Fruit fly (Drosophila melanogaster): ENCODE measurements around the gene CG6149.

CG6149 gene

DNA sequence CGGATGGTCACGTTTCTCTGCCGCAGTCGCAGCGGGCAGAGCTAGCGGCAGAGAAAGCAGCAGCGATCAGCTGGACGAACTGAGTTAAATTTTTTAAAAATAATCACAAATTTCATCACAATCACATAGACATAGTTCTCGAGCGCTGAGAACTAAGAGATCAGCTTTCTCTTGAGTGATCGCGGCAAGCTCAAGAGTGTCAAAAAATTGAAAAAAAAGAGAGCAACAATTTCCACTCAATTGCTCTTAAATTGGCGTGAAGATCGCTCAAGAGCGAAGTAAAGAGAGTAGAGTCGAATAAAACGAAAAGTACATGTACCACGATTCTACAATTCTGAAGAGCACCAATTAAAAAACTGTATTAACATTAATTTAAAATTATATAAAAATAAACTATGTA lies 6.9 kb downstream of the CG6149 start:
- TF ChIP-seq Pif1B (GFP tag; optimal IDR thresholded peaks at IDR 0.05) (peak; percentile 14), CG34367 (tag; optimal IDR thresholded peaks at IDR 0.05) (no peak), rn (GFP tag; IDR thresholded peaks at IDR 0.05) (no peak), Pif1A (GFP tag; optimal IDR thresholded peaks at IDR 0.05) (peak; percentile 4), gl (tag; optimal IDR thresholded peaks at IDR 0.05) (no peak), CG12605 (GFP tag; IDR thresholded peaks at IDR 0.05) (peak; percentile 58)

DNA sequence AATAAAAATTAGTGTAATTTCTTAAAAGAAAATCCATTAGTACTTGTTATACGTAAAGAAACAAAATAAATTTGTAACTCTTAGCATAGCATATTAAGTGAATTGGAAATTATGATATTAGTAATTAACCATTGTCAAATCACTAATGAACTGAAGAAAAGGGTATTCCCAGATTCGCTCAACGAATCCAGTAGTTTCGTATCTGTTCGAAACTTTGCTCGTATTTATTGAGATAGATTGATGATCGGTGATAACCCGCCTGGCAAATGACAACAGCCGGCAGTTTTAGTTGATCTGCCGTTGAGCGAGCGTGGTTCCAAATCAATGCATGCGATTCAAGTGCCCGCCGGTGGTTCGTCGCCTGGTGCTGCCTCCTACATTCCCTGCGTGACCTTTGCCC lies 10.4 kb downstream of the CG6149 start, which contains the start of gene CG7560:
CG7560 (plus strand) TSS at position 301 of the 400 bp plus-strand sequence.
- TF ChIP-seq CG9948 (tag; optimal IDR thresholded peaks at IDR 0.05), result no peak
- no peak for TF ChIP-seq CG15710 (tag; optimal IDR thresholded peaks at IDR 0.05)
- TF ChIP-seq CG17806 (tag; optimal IDR thresholded peaks at IDR 0.05), result no peak

DNA sequence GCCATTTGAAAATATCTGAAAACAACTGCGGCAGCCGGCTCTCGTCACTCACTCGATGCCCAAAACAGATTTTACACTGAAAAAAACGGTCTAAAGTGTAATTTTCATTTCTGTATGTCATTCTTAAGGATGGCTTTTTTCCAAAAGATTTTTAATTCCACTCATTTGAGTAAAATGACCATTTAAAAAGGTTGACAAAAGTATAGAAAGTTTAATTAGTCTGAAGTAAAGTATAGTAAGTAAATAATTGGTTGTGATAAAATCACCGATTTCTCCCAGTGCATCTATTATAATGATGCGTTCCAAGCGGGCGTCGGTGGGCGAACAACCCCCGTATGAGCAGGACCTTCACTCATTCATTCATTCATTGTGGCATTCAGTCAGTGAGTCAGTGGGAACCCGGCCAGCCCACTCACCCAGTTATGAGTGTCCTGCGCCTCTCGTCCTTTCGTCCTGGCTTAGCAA lies 12.9 kb downstream of the CG6149 start:
- TF ChIP-seq CG17806 (tag; optimal IDR thresholded peaks at IDR 0.05) (peak; percentile 18), gl (tag; optimal IDR thresholded peaks at IDR 0.05) (no peak), CG32121 (GFP tag; IDR thresholded peaks at IDR 0.05) (no peak), CG10348 (GFP tag; IDR thresholded peaks at IDR 0.05) (no peak), Pif1A (GFP tag; optimal IDR thresholded peaks at IDR 0.05) (no peak), CG13204 (GFP tag; optimal IDR thresholded peaks at IDR 0.05) (no peak), D1 (tag; optimal IDR thresholded peaks at IDR 0.05) (no peak), CG9948 (tag; optimal IDR thresholded peaks at IDR 0.05) (peak; percentile 3), CG8159 (tag; optimal IDR thresholded peaks at IDR 0.05) (peak; percentile 47), Snoo (tag; optimal IDR thresholded peaks at IDR 0.05) (peak; percentile 15), rn (GFP tag; IDR thresholded peaks at IDR 0.05) (no peak), EcR (GFP tag; optimal IDR thresholded peaks at IDR 0.05) (no peak), CG15710 (tag; optimal IDR thresholded peaks at IDR 0.05) (no peak), CG34367 (tag; optimal IDR thresholded peaks at IDR 0.05) (no peak), Ets98B (GFP tag; IDR thresholded peaks at IDR 0.05) (no peak), CG12605 (GFP tag; IDR thresholded peaks at IDR 0.05) (no peak), CG4496 (GFP tag; IDR thresholded peaks at IDR 0.05) (no peak), CG14655 (GFP tag; optimal IDR thresholded peaks at IDR 0.05) (no peak)

DNA sequence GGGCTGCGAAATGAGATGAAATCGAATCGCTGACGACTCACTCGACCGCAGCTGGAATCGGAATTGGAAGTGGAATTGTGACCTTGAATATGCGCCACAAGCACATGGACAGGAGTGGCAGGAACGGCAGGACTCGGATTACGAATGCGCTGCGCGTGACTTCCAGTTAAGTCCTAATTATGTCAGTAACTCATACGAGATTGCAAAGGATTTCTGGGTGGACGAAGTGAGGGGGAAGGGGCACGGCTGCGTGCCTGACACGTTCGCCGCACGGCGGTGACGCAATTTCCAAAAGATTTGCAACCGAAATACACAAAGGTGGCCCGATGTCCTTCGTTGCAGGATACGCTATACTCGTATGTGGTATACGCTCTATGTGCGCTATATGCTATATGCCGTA lies 13.4 kb downstream of the CG6149 start:
- no peak for TF ChIP-seq Ets98B (GFP tag; IDR thresholded peaks at IDR 0.05)
- TF ChIP-seq CG13204 (GFP tag; optimal IDR thresholded peaks at IDR 0.05), result no peak
- no peak for TF ChIP-seq gl (tag; optimal IDR thresholded peaks at IDR 0.05)
- TF ChIP-seq D1 (tag; optimal IDR thresholded peaks at IDR 0.05), result no peak
- no peak for TF ChIP-seq Pif1B (GFP tag; optimal IDR thresholded peaks at IDR 0.05)
- TF ChIP-seq Snoo (tag; optimal IDR thresholded peaks at IDR 0.05), result no peak
- TF ChIP-seq CG8301 (tag; optimal IDR thresholded peaks at IDR 0.05), result no peak
- no peak for TF ChIP-seq CG14655 (GFP tag; optimal IDR thresholded peaks at IDR 0.05)
- TF ChIP-seq Pif1A (GFP tag; optimal IDR thresholded peaks at IDR 0.05), result no peak
- TF ChIP-seq CG32121 (GFP tag; IDR thresholded peaks at IDR 0.05), result no peak
- no peak for TF ChIP-seq CG17806 (tag; optimal IDR thresholded peaks at IDR 0.05)
- no peak for TF ChIP-seq CG15710 (tag; optimal IDR thresholded peaks at IDR 0.05)
- no peak for TF ChIP-seq CG10348 (GFP tag; IDR thresholded peaks at IDR 0.05)
- TF ChIP-seq CG4496 (GFP tag; IDR thresholded peaks at IDR 0.05), result no peak
- TF ChIP-seq fd96Ca (GFP tag; IDR thresholded peaks at IDR 0.05), result no peak
- TF ChIP-seq CG34367 (tag; optimal IDR thresholded peaks at IDR 0.05), result no peak
- no peak for TF ChIP-seq CG8159 (tag; optimal IDR thresholded peaks at IDR 0.05)

DNA sequence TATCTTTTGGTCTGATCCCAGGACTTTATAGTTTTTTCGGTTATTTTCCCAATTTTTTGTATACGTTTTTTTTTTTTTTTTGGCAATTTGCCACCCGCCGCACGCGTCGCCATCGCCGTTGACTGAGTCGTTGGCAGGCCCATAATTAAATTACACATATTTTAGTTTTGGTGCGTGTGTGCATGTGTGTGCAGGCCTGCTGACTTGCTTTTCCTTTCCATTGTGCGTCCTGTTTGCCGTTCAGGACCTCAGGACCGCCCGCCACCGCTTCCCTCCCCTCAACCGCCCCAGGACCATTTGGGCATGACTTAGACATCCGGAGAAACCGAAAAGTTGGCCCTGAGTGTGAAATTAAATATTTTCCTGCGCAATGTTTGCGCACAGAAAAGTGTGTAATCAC lies 14.3 kb downstream of the CG6149 start:
- no peak for TF ChIP-seq CG34367 (tag; optimal IDR thresholded peaks at IDR 0.05)
- TF ChIP-seq CG10348 (GFP tag; IDR thresholded peaks at IDR 0.05), result no peak
- TF ChIP-seq CG12605 (GFP tag; IDR thresholded peaks at IDR 0.05), result no peak
- no peak for TF ChIP-seq Ets98B (GFP tag; IDR thresholded peaks at IDR 0.05)
- no peak for TF ChIP-seq CG4496 (GFP tag; IDR thresholded peaks at IDR 0.05)
- no peak for TF ChIP-seq CG13204 (GFP tag; optimal IDR thresholded peaks at IDR 0.05)
- TF ChIP-seq D1 (tag; optimal IDR thresholded peaks at IDR 0.05), result no peak
- no peak for TF ChIP-seq CG8159 (tag; optimal IDR thresholded peaks at IDR 0.05)
- no peak for TF ChIP-seq CG8301 (tag; optimal IDR thresholded peaks at IDR 0.05)
- no peak for TF ChIP-seq CG32121 (GFP tag; IDR thresholded peaks at IDR 0.05)
- no peak for TF ChIP-seq Pif1A (GFP tag; optimal IDR thresholded peaks at IDR 0.05)
- no peak for TF ChIP-seq Pif1B (GFP tag; optimal IDR thresholded peaks at IDR 0.05)
- TF ChIP-seq CG17806 (tag; optimal IDR thresholded peaks at IDR 0.05), result no peak
- TF ChIP-seq CG9948 (tag; optimal IDR thresholded peaks at IDR 0.05), result no peak
- no peak for TF ChIP-seq fd96Ca (GFP tag; IDR thresholded peaks at IDR 0.05)

DNA sequence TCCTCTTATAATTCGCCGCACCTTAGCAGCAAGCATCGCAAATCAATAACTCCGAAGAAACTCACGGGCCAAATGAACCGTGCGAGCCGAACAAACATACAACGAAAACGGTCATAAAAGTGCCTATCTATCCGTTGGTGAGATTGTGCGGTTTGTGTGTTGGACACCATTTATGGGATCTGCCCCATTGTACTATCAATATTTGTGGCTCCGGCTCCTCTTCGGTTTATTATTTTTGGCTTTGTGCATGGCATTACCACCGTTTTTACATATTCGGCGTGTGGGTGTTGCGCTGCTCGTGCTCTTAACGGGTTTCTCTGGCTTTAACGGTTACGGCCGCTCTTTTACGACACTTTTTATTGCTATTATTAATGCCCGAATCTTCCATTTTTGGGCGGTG lies 15.9 kb downstream of the CG6149 start:
- TF ChIP-seq Pif1B (GFP tag; optimal IDR thresholded peaks at IDR 0.05), result no peak
- 0 out of 3 replicates have a peak, but pooled peaks have one; percentile 27 for TF ChIP-seq CG4496 (GFP tag; IDR thresholded peaks at IDR 0.05)

DNA sequence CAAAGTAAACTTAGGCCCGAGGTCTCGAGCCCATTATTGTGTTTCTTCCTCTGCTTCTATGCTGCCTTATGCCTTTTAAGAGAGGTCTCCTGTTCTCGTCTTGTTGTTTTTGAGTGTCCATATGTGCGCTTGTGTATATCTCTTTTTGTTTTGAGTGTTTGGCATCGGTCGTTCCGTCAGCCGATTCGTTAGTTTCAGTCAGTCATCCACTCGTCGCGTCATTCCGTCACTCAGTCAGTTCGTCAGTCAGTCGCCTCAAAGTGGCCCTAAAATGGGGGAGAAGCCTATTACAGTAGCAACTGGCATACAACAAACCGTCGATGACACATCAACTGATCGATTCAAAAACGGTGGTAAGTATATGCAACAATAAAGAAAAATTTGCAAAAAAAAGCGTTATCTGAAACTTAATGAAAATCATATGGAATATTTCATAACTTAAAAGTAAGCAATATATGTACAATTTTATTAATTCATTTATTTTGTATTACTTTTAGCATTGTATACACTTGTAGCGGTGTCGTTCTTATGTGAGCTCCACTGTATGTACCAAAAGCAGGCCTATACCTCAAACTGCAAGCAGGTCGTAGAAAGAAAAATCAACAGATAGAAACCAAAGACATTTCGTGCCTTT lies 17.1 kb downstream of the CG6149 start:
- TF ChIP-seq Snoo (tag; optimal IDR thresholded peaks at IDR 0.05) (no peak), Pif1A (GFP tag; optimal IDR thresholded peaks at IDR 0.05) (no peak), CG12605 (GFP tag; IDR thresholded peaks at IDR 0.05) (peak; percentile 38; the same call in 1 of the 2 replicates), CG9948 (tag; optimal IDR thresholded peaks at IDR 0.05) (peak; percentile 38), CG8301 (tag; optimal IDR thresholded peaks at IDR 0.05) (peak; percentile 65), fd96Ca (GFP tag; IDR thresholded peaks at IDR 0.05) (peak; percentile 39; the same call in 1 of the 3 replicates), Ets98B (GFP tag; IDR thresholded peaks at IDR 0.05) (peak; percentile 60; the same call in 1 of the 2 replicates), CG8159 (tag; optimal IDR thresholded peaks at IDR 0.05) (peak; percentile 15), CG32121 (GFP tag; IDR thresholded peaks at IDR 0.05) (peak; percentile 46; the same call in 1 of the 2 replicates), rn (GFP tag; IDR thresholded peaks at IDR 0.05) (0 out of 2 replicates have a peak, but pooled peaks have one; percentile 8), CG14655 (GFP tag; optimal IDR thresholded peaks at IDR 0.05) (peak; percentile 50)

Data from whole organism, pupa.